Fruit fly (Drosophila melanogaster) whole organism, adult: ENCODE results near the gene Csas.

Source experiments
- CG11617 ChIP-seq: fragments of 200-800 bp; sonication (Bioruptor generic); optimal IDR thresholded peaks from 2 replicates; lab custom pipeline; 2017; ENCODE audit warnings: mild to moderate bottlenecking, missing biosample characterization, missing genetic modification reagents, missing genetic modification characterization
- CG12768 ChIP-seq: fragments of 200-800 bp; sonication (Bioruptor generic); optimal IDR thresholded peaks from 2 replicates; lab custom pipeline; 2017; ENCODE audit warnings: missing biosample characterization, missing genetic modification characterization, mild to moderate bottlenecking, moderate library complexity, missing genetic modification reagents
- CG14711 ChIP-seq: fragments of 200-800 bp; sonication (Bioruptor generic); optimal IDR thresholded peaks from 2 replicates; lab custom pipeline; 2018; ENCODE audit warnings: missing biosample characterization, mild to moderate bottlenecking, missing genetic modification characterization, moderate library complexity
- CG1620 ChIP-seq: fragments of 200-800 bp; sonication (Bioruptor generic); optimal IDR thresholded peaks from 2 replicates; lab custom pipeline; 2016; ENCODE audit warnings: missing biosample characterization, missing genetic modification characterization
- CG33017 ChIP-seq: fragments of 200-800 bp; sonication (Bioruptor generic); optimal IDR thresholded peaks from 2 replicates; lab custom pipeline; 2018; ENCODE audit warnings: missing biosample characterization, mild to moderate bottlenecking, missing genetic modification characterization, moderate library complexity
- CG5204 ChIP-seq: fragments of 200-800 bp; sonication (Bioruptor generic); optimal IDR thresholded peaks from 2 replicates; lab custom pipeline; 2016; ENCODE audit warnings: missing biosample characterization, missing genetic modification characterization
- CG7045 ChIP-seq: fragments of 200-800 bp; sonication (Bioruptor generic); optimal IDR thresholded peaks from 2 replicates; lab custom pipeline; 2017; ENCODE audit warnings: missing biosample characterization, mild to moderate bottlenecking, missing genetic modification characterization
- CG7101 ChIP-seq: fragments of 200-800 bp; sonication (Bioruptor generic); optimal IDR thresholded peaks from 2 replicates; lab custom pipeline; 2018; ENCODE audit warnings: missing biosample characterization, mild to moderate bottlenecking, missing genetic modification characterization, moderate library complexity
- Clk ChIP-seq: fragments of 200-800 bp; sonication (Bioruptor generic); optimal IDR thresholded peaks from 2 replicates; lab custom pipeline; 2017; ENCODE audit warnings: missing biosample characterization, missing genetic modification characterization
- Crg-1 ChIP-seq: fragments of 200-800 bp; sonication (Bioruptor generic); optimal IDR thresholded peaks from 2 replicates; lab custom pipeline; 2016; ENCODE audit warnings: missing biosample characterization, missing genetic modification characterization
- Hr96 ChIP-seq: fragments of 200-800 bp; sonication (Bioruptor generic); optimal IDR thresholded peaks from 2 replicates; lab custom pipeline; 2016; ENCODE audit warnings: missing biosample characterization, missing genetic modification characterization
- Mnt ChIP-seq: fragments of 200-800 bp; sonication (Bioruptor generic); optimal IDR thresholded peaks from 2 replicates; lab custom pipeline; 2016; ENCODE audit warnings: missing biosample characterization, mild to moderate bottlenecking, missing genetic modification characterization
- bab1 ChIP-seq: fragments of 200-800 bp; sonication (Bioruptor generic); optimal IDR thresholded peaks from 3 replicates; lab custom pipeline; 2019; ENCODE audit warnings: missing biosample characterization, mild to moderate bottlenecking, missing genetic modification characterization, moderate library complexity
- cic ChIP-seq: fragments of 200-800 bp; sonication (Bioruptor generic); optimal IDR thresholded peaks from 2 replicates; lab custom pipeline; 2017; ENCODE audit warnings: missing biosample characterization, mild to moderate bottlenecking, missing genetic modification characterization, moderate library complexity
- cnc ChIP-seq, 2 experiments: fragments of >200 bp; optimal IDR thresholded peaks; 2 replicates each; lab custom pipeline; 2017
- kay ChIP-seq: fragments of 200-800 bp; sonication (Bioruptor generic); peaks from one replicate; lab custom pipeline; 2016; ENCODE audit warnings: missing biosample characterization, missing genetic modification characterization, borderline replicate concordance
- ovo ChIP-seq: fragments of 200-800 bp; sonication (Bioruptor generic); optimal IDR thresholded peaks from 2 replicates; lab custom pipeline; 2016; ENCODE audit warnings: missing biosample characterization, missing genetic modification characterization
- pad ChIP-seq: fragments of 200-800 bp; sonication (Bioruptor generic); optimal IDR thresholded peaks from 3 replicates; lab custom pipeline; 2017; ENCODE audit warnings: missing biosample characterization, missing genetic modification characterization, mild to moderate bottlenecking, moderate library complexity, missing genetic modification reagents
- tj ChIP-seq: fragments of 200-800 bp; sonication (Bioruptor generic); optimal IDR thresholded peaks from 3 replicates; lab custom pipeline; 2017; ENCODE audit warnings: missing biosample characterization, mild to moderate bottlenecking, missing genetic modification characterization, moderate library complexity
- toe ChIP-seq: fragments of 200-800 bp; sonication (Bioruptor generic); optimal IDR thresholded peaks from 2 replicates; lab custom pipeline; 2016; ENCODE audit warnings: missing biosample characterization, missing genetic modification characterization

The Csas gene

DNA sequence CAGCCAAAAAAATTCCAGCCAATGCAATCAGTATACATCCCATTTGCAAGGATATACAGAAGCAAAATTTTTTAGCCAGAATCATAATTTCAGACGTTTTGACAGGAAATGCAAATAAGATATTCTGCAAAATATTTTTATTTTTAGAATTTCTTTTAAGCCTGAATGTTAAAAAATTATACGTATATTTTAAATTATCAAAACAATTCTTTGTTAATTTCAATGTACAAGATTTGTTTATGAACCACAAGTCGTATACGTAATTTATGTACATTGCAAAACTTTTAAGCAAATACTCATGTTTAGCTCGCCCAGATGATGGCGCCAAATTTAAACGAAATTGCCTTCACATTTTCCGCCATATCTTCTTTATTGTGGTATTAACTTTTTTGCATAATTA, 34.4 kb downstream of the Csas start, which contains the start of gene CG42654:
Gene CG42654 (minus strand): TSS at position 101 of the 400 bp plus-strand sequence.
- TF ChIP-seq bab1 (GFP tag; lab: Kevin White, UChicago) (no peak), CG5204 (GFP tag; lab: Kevin White, UChicago) (no peak)

DNA sequence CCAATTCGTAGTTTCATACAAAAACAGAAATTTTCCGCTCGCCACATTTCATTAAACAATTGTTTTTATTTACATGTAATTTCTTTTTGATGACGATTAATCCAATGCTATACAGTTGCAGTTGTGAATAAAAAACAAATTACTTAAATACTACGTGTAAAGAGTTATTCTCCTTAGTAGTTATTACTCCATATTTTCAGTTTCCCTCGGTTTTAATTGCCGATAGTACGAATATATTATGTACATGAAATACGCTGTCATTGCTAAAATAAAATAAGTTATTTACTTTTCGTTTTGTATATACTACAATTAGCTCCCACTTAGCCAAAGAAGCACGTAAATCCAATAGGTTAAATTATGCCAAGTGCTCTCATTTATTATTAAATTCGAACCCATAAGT, 35.2 kb downstream of the Csas start, which contains the start of gene CG42655:
Gene CG42655 (minus strand): TSS at position 101 of the 400 bp plus-strand sequence.
- TF ChIP-seq CG33017 (no peak), CG7101 (tag; lab: Kevin White, UChicago) (no peak)

DNA sequence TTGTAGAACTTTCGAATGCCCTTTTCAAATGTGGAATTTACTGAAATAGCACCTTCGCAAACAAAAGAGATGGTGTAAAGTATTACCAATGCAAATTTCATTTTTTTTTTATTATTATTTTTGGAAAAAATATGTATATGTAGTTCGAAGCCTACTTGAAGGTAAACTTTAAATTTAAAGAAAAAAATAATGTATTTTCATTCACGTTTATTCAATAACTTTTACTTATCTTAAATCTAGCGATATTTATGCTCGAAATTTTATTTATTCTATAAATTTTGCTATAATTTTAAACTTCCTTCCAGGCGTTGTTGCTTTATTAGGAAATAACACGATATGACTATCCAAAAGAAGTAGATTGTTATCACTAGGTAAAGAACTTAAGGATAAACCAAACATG, 36.1 kb downstream of the Csas start, which contains the start of gene CG33710:
Gene CG33710 (minus strand): TSS at position 101 of the 400 bp plus-strand sequence.
- TF ChIP-seq CG14711 (tag; lab: Kevin White, UChicago) (no peak), pad (GFP tag; lab: Kevin White, UChicago) (no peak), kay (GFP tag; lab: Kevin White, UChicago) (no peak), Hr96 (no peak), bab1 (GFP tag; lab: Kevin White, UChicago) (no peak), CG33017 (no peak), tj (GFP tag; lab: Kevin White, UChicago) (no peak), cnc (optimal IDR thresholded peaks at IDR 0.05; lab: Kevin White, UChicago) (no peak), CG7045 (GFP tag; lab: Kevin White, UChicago) (no peak)

DNA sequence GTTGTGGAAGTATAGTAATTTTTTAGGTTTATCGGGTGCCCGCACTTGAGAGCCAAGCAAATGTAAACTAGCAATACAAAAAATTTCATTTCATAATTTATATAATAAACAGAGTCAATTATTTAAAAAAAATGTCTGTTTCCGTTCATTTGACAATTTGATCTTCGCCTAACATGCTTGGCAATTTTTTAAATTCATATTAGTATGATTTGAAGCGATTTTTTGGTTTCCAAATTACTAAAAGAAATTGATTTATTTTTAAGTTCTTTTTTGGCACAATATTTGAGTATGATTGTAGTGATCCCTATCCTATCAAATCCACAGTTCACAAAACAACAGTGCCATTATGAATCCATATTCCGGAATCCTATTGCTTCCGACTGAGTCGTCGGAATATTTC, 36.9 kb downstream of the Csas start, which contains the start of gene CG34258:
Gene CG34258 (minus strand): TSS at position 101 of the 400 bp plus-strand sequence.
- TF ChIP-seq kay (GFP tag; lab: Kevin White, UChicago) (no peak), toe (no peak), CG14711 (tag; lab: Kevin White, UChicago) (no peak), cic (no peak), cnc (optimal IDR thresholded peaks at IDR 0.05; lab: Kevin White, UChicago) (no peak), pad (GFP tag; lab: Kevin White, UChicago) (no peak), tj (GFP tag; lab: Kevin White, UChicago) (no peak), Clk (GFP tag; lab: Kevin White, UChicago) (no peak), CG12768 (GFP tag; lab: Kevin White, UChicago) (no peak), bab1 (GFP tag; lab: Kevin White, UChicago) (no peak), ovo (GFP tag; lab: Kevin White, UChicago) (no peak), CG33017 (no peak), CG5204 (GFP tag; lab: Kevin White, UChicago) (no peak), CG11617 (GFP tag; lab: Kevin White, UChicago) (no peak), Crg-1 (GFP tag; lab: Kevin White, UChicago) (no peak), Hr96 (no peak)

DNA sequence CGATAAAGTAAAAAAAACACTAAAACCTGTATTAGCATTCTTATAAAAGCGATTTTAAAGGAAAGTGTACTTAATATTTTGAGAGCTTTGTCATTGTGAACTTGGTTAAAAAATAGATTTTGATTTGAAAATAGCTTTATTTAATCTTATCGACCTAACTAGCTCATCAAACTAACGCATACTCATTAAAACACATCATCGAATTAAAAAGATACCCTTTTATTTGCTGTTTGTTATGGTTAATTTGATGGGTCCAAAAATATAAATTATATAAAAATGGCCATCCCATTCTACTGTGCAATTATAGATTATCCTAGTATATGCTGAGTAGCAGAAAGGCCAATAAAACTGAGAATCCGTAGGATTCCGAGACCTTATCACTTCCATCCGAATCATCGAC, 37.8 kb downstream of the Csas start, which contains the start of gene CG32219:
Gene CG32219 (minus strand): TSS at position 101 of the 400 bp plus-strand sequence.
- TF ChIP-seq toe (no peak), CG7101 (tag; lab: Kevin White, UChicago) (no peak), Clk (GFP tag; lab: Kevin White, UChicago) (no peak), cic (no peak), Crg-1 (GFP tag; lab: Kevin White, UChicago) (no peak), Mnt (no peak), CG1620 (no peak), CG11617 (GFP tag; lab: Kevin White, UChicago) (no peak), CG5204 (GFP tag; lab: Kevin White, UChicago) (no peak), bab1 (GFP tag; lab: Kevin White, UChicago) (no peak)

DNA sequence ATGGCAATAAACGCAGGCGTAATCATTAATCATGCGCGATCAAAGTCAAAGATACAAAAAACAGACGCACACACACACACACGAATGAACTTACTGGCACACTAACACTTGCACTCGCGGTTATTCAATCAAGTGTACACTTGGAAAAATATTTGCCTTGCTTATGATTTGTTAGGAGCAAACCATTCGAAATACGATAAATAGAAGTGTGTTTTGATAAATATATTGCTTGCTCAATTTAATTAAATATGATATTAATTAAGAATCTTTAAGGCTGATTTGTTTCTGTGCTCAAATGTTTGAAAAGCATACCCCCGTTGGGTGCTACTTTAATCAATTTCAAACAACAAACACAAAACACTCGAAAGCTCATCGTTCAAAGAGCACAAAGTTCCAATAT, 43.3 kb downstream of the Csas start:
- TF ChIP-seq toe (no peak), CG1620 (no peak), CG33017 (no peak), Crg-1 (GFP tag; lab: Kevin White, UChicago) (no peak), Clk (GFP tag; lab: Kevin White, UChicago) (no peak), bab1 (GFP tag; lab: Kevin White, UChicago) (no peak), kay (GFP tag; lab: Kevin White, UChicago) (no peak), CG12768 (GFP tag; lab: Kevin White, UChicago) (no peak), Hr96 (no peak), CG11617 (GFP tag; lab: Kevin White, UChicago) (no peak), tj (GFP tag; lab: Kevin White, UChicago) (no peak)

DNA sequence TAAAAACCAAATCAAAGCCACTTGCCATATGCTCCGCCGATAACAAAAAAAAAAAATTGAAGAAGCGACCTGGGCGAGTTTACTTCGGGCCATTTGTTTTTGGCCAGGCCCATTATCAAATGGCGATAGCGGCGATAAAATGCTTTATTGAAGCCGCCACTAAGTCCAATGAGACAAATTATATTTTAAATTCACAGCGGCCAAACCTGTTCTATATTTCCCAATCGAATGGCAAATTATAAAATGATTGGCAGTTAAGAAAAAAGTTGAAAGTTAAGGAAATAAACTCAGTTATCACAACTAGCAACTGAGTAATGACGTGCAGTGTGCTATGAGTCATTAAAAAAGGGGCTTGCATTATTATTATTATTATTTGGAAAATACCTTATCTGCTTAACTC, 47.6 kb downstream of the Csas start:
- no peak for TF ChIP-seq CG14711 (tag; lab: Kevin White, UChicago)
- TF ChIP-seq Clk (GFP tag; lab: Kevin White, UChicago): no peak
- no peak for TF ChIP-seq CG11617 (GFP tag; lab: Kevin White, UChicago)
- peak; percentile 93 for TF ChIP-seq kay (GFP tag; lab: Kevin White, UChicago)

DNA sequence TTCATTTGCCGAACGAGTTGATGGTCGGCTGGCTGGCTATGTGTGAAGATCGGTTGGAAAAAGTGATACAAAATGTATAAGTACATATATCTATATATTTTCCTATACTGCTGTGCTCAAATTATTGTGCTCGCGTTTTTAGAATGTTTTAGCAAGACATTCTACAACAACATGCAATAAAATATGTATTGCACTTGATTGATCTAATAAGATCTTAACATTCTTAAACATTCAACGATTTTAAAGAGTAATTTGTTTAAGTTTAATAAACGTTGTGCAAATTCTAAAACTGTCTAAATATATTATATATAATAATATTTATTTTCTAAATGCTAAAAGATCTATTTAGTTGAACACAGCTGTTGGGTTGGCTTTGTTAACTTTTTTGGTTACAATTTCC, 48.4 kb downstream of the Csas start:
- TF ChIP-seq Crg-1 (GFP tag; lab: Kevin White, UChicago) (no peak), CG33017 (peak; percentile 26), CG14711 (tag; lab: Kevin White, UChicago) (peak; percentile 41)
